Fruit fly (Drosophila melanogaster): ENCODE results near the gene CG7857.

The CG7857 gene

DNA sequence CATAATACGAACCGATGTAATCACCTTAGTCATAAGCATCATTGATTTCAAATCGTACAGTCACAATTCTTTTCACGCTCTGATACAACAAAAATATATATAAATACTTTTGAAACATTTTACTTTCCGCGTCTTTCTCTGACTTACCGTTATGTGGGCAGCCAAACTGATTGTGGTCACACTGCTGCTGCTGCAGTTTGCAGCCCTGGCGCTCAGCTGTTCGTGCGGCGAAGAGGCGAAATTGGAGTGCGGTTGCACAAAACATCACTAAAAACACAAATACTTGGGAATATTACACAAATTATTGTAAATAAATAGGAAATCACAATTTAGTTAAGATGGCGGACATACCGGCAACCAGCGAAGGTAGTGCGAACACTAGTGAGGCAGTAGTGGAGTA is 4.7 kb upstream of the CG7857 start, which contains the start of the genes gdl and gdl-ORF39 (continued):
- TF ChIP-seq schlank (tag; optimal IDR thresholded peaks at IDR 0.05) (no peak), CG11504 (tag; optimal IDR thresholded peaks at IDR 0.05) (no peak), CG6654 (GFP tag; optimal IDR thresholded peaks at IDR 0.05) (no peak), CG6765 (GFP tag; optimal IDR thresholded peaks at IDR 0.05) (no peak), NFAT (GFP tag; IDR thresholded peaks at IDR 0.05) (no peak), yki (optimal IDR thresholded peaks at IDR 0.05) (no peak), tin (GFP tag; optimal IDR thresholded peaks at IDR 0.05) (no peak), ERR (GFP tag; optimal IDR thresholded peaks at IDR 0.05) (no peak), Aef1 (GFP tag; IDR thresholded peaks at IDR 0.05) (no peak), ewg (GFP tag; optimal IDR thresholded peaks at IDR 0.05) (no peak), CG1529 (GFP tag; optimal IDR thresholded peaks at IDR 0.05) (no peak), B-H2 (GFP tag; optimal IDR thresholded peaks at IDR 0.05) (no peak), Drgx (GFP tag; IDR thresholded peaks at IDR 0.05) (no peak), gsb (GFP tag; IDR thresholded peaks at IDR 0.05) (no peak), CG34224 (GFP tag; IDR thresholded peaks at IDR 0.05; ENCODE audit: partially characterized antibody) (peak; percentile 44; the same call in 2 of the 3 replicates)

- TF ChIP-seq inv (GFP tag; IDR thresholded peaks at IDR 0.05; ENCODE audit: partially characterized antibody) (peak; percentile 21; the same call in 1 of the 2 replicates), CG6272 (GFP tag; IDR thresholded peaks at IDR 0.05) (no peak), CG17829 (tag; optimal IDR thresholded peaks at IDR 0.05) (no peak), CHES-1-like (GFP tag; optimal IDR thresholded peaks at IDR 0.05) (no peak), tna (GFP tag; IDR thresholded peaks at IDR 0.05; ENCODE audit: partially characterized antibody) (0 out of 2 replicates have a peak, but pooled peaks have one; percentile 14), cad (GFP tag; optimal IDR thresholded peaks at IDR 0.05) (peak; percentile 95), Chrac-16 (GFP tag; optimal IDR thresholded peaks at IDR 0.05) (no peak), CG7271 (tag; optimal IDR thresholded peaks at IDR 0.05) (peak; percentile 76), ssp (GFP tag; IDR thresholded peaks at IDR 0.05) (no peak), Lim3 (GFP tag; IDR thresholded peaks at IDR 0.05) (no peak), mld (GFP tag; IDR thresholded peaks at IDR 0.05; ENCODE audit: partially characterized antibody) (0 out of 3 replicates have a peak, but pooled peaks have one; percentile 16), fd102C (GFP tag; optimal IDR thresholded peaks at IDR 0.05) (no peak), zen (tag; optimal IDR thresholded peaks at IDR 0.05) (peak; percentile 100)
Observed at dm6 chr3L:15508750-15509149, 4.1 kb upstream of the CG7857 start, which contains the start of gene Z600. Gene Z600, plus strand, starts transcription at chr3L:15509061.

dm6 chr3L:15508233-15508632 is 3.5 kb upstream of the CG7857 start, which contains the start of gene CG7841:
Gene CG7841, minus strand, starts transcription at chr3L:15508252.
- TF ChIP-seq HLHmδ (GFP tag; optimal IDR thresholded peaks at IDR 0.05): peak; percentile 14
- TF ChIP-seq ap (GFP tag; IDR thresholded peaks at IDR 0.05): peak; percentile 94; the same call in 1 of the 2 replicates
- no peak for TF ChIP-seq ssp (GFP tag; IDR thresholded peaks at IDR 0.05)
- peak; percentile 99 for TF ChIP-seq HmgZ (tag; optimal IDR thresholded peaks at IDR 0.05)
- peak; percentile 89 for TF ChIP-seq Abd-B (GFP tag; optimal IDR thresholded peaks at IDR 0.05)
- peak; percentile 84 for TF ChIP-seq luna (GFP tag; optimal IDR thresholded peaks at IDR 0.05)
- TF ChIP-seq CG5245 (GFP tag; optimal IDR thresholded peaks at IDR 0.05): peak; percentile 95
- peak; percentile 83; the same call in 1 of the 2 replicates for TF ChIP-seq CG17612 (GFP tag; IDR thresholded peaks at IDR 0.05)
- peak; percentile 89 for TF ChIP-seq Aef1 (GFP tag; IDR thresholded peaks at IDR 0.05)
- peak; percentile 97 for TF ChIP-seq CG7556 (GFP tag; optimal IDR thresholded peaks at IDR 0.05)
- peak; percentile 97 for TF ChIP-seq Sox100B (GFP tag; optimal IDR thresholded peaks at IDR 0.05)
- peak; percentile 96 for TF ChIP-seq Oli (tag; optimal IDR thresholded peaks at IDR 0.05)
- peak; percentile 96 for TF ChIP-seq CG17361 (GFP tag; IDR thresholded peaks at IDR 0.05)
- peak; percentile 89; the same call in 1 of the 2 replicates for TF ChIP-seq Taf1 (GFP tag; IDR thresholded peaks at IDR 0.05)
- TF ChIP-seq CG2712 (tag; optimal IDR thresholded peaks at IDR 0.05): peak; percentile 99
- peak; percentile 98 for TF ChIP-seq lbe (GFP tag; optimal IDR thresholded peaks at IDR 0.05)
- peak; percentile 97 for TF ChIP-seq CG17912 (GFP tag; optimal IDR thresholded peaks at IDR 0.05)
- peak; percentile 98 for TF ChIP-seq CG17359 (tag; optimal IDR thresholded peaks at IDR 0.05)
- TF ChIP-seq CG8765 (GFP tag; IDR thresholded peaks at IDR 0.05): no peak
- peak; percentile 87 for TF ChIP-seq CG16815 (GFP tag; optimal IDR thresholded peaks at IDR 0.05)
- TF ChIP-seq Dbx (GFP tag; IDR thresholded peaks at IDR 0.05): peak; percentile 95
- TF ChIP-seq pros (GFP tag; optimal IDR thresholded peaks at IDR 0.05): peak; percentile 93
- peak; percentile 96 for TF ChIP-seq CG16863 (GFP tag; optimal IDR thresholded peaks at IDR 0.05)
- peak; percentile 96 for TF ChIP-seq twi (tag; optimal IDR thresholded peaks at IDR 0.05)
